Fruit fly (Drosophila melanogaster): ENCODE data around the gene Lgr4.
A peak's percentile ranks its signal among the peaks of the same experiment; 100 is the strongest.

The Lgr4 gene

DNA sequence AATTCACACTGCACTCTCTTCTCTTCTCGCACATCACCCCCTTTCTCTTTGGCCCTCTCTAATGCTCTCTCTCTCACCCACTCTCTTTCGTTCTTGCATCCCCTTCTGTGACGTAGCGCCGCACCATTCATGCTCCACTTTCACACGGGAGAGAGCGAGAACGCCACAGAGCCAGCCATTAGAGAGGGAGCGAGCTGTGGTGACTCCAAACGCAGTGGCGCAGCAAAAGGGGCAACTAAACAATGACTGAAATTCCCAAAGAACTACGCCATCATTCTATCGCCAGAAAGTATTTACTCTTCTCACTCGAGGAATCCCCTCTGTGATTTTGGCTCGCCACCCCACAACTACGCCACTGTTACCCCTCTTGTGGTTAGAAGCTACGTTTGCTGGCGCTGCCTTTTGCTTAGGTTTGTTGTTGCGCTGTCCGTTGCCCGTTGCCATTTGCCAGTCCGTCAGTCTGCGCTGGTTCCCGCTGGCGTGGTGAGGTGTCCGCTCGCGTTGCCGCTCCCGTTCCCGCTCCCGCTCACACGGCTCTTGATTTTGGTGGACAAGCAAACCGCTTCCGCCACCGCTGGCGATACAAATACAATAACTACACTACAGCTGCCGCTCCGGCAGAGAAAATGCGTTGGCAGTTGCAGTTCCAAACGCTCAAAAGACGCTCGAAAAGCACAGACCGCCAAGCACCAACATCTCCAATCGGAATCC lies 57.7 kb downstream of the Lgr4 start (continued):
- TF ChIP-seq pum (GFP tag; optimal IDR thresholded peaks at IDR 0.05), result peak; percentile 99
- peak; percentile 98 for TF ChIP-seq bowl (GFP tag; IDR thresholded peaks at IDR 0.05)
- peak; percentile 93 for TF ChIP-seq zen (tag; optimal IDR thresholded peaks at IDR 0.05)
- TF ChIP-seq Scr (GFP tag; IDR thresholded peaks at IDR 0.05; ENCODE audit: partially characterized antibody), result peak; percentile 21; the same call in 1 of the 2 replicates
- TF ChIP-seq Dll (GFP tag; IDR thresholded peaks at IDR 0.05; ENCODE audit: partially characterized antibody), result peak; percentile 49; the same call in 2 of the 4 replicates
- peak; percentile 98 for TF ChIP-seq ERR (GFP tag; optimal IDR thresholded peaks at IDR 0.05)
- peak; percentile 95 for TF ChIP-seq phol (tag; optimal IDR thresholded peaks at IDR 0.05)
- TF ChIP-seq CG12155 (GFP tag; optimal IDR thresholded peaks at IDR 0.05), result peak; percentile 99
- peak; percentile 95 for TF ChIP-seq nerfin-1 (tag; optimal IDR thresholded peaks at IDR 0.05)
- peak; percentile 99 for TF ChIP-seq CG12219 (GFP tag; optimal IDR thresholded peaks at IDR 0.05)
- TF ChIP-seq disco-r (GFP tag; optimal IDR thresholded peaks at IDR 0.05), result peak; percentile 99
- TF ChIP-seq CG12104 (GFP tag; optimal IDR thresholded peaks at IDR 0.05), result peak; percentile 97
- peak; percentile 98 for TF ChIP-seq CG11695 (GFP tag; IDR thresholded peaks at IDR 0.05)
- TF ChIP-seq CG31388 (GFP tag; optimal IDR thresholded peaks at IDR 0.05), result peak; percentile 97
- peak; percentile 98 for TF ChIP-seq tup (GFP tag; optimal IDR thresholded peaks at IDR 0.05)
- TF ChIP-seq tll (GFP tag; optimal IDR thresholded peaks at IDR 0.05), result peak in 1 of 2 experiments; percentile 38
- TF ChIP-seq hbn (GFP tag; IDR thresholded peaks at IDR 0.05; ENCODE audit: partially characterized antibody), result no peak; the same call in 1 of the 2 replicates
- TF ChIP-seq Lhr (GFP tag; optimal IDR thresholded peaks at IDR 0.05), result peak; percentile 95
- peak; percentile 97 for TF ChIP-seq en (GFP tag; optimal IDR thresholded peaks at IDR 0.05)
- TF ChIP-seq Nf-YC (tag; optimal IDR thresholded peaks at IDR 0.05), result peak; percentile 89
- TF ChIP-seq D (optimal IDR thresholded peaks at IDR 0.05), result no peak
- peak; percentile 97 for TF ChIP-seq D (GFP tag; optimal IDR thresholded peaks at IDR 0.05)
- peak; percentile 94 for TF ChIP-seq CG1832 (GFP tag; optimal IDR thresholded peaks at IDR 0.05)
- peak; percentile 98 for TF ChIP-seq sr (GFP tag; IDR thresholded peaks at IDR 0.05)
- TF ChIP-seq CG12744 (GFP tag; optimal IDR thresholded peaks at IDR 0.05), result peak; percentile 99
- TF ChIP-seq CG12769 (tag; optimal IDR thresholded peaks at IDR 0.05), result peak; percentile 100
- TF ChIP-seq Doc2 (GFP tag; IDR thresholded peaks at IDR 0.05), result peak; percentile 96
- TF ChIP-seq Ada2b (GFP tag; IDR thresholded peaks at IDR 0.05), result peak; percentile 99
- TF ChIP-seq CG5953 (GFP tag; IDR thresholded peaks at IDR 0.05), result peak; percentile 99
- TF ChIP-seq abd-A (tag; optimal IDR thresholded peaks at IDR 0.05), result peak; percentile 96
- peak; percentile 98 for TF ChIP-seq CG13424 (tag; optimal IDR thresholded peaks at IDR 0.05)
- TF ChIP-seq CG8478 (optimal IDR thresholded peaks at IDR 0.05), result peak; percentile 90
- TF ChIP-seq MBD-R2 (GFP tag; IDR thresholded peaks at IDR 0.05), result peak; percentile 100
- TF ChIP-seq dpn (GFP tag; optimal IDR thresholded peaks at IDR 0.05), result peak; percentile 99 to 100
- TF ChIP-seq CG17829 (tag; optimal IDR thresholded peaks at IDR 0.05), result peak; percentile 98
- TF ChIP-seq bab2 (GFP tag; optimal IDR thresholded peaks at IDR 0.05), result peak; percentile 99
- TF ChIP-seq CG2199 (GFP tag; IDR thresholded peaks at IDR 0.05), result peak; percentile 99
- peak; percentile 42 for TF ChIP-seq zf30C (GFP tag; optimal IDR thresholded peaks at IDR 0.05)
- TF ChIP-seq Atf6 (GFP tag; IDR thresholded peaks at IDR 0.05), result peak; percentile 99
- peak; percentile 95 for TF ChIP-seq CG31365 (tag; optimal IDR thresholded peaks at IDR 0.05)
- no peak for TF ChIP-seq CG7963 (GFP tag; IDR thresholded peaks at IDR 0.05; ENCODE audit: partially characterized antibody)
- peak; percentile 96 for TF ChIP-seq Blimp-1 (GFP tag; optimal IDR thresholded peaks at IDR 0.05)
- peak; percentile 99 for TF ChIP-seq CG13296 (GFP tag; optimal IDR thresholded peaks at IDR 0.05)
- peak; percentile 95 for TF ChIP-seq Neu2 (GFP tag; optimal IDR thresholded peaks at IDR 0.05; ENCODE audit: borderline replicate concordance)
- TF ChIP-seq Hr39 (optimal IDR thresholded peaks at IDR 0.05), result no peak
- peak; percentile 99 for TF ChIP-seq CG14014 (GFP tag; IDR thresholded peaks at IDR 0.05)
- TF ChIP-seq CG2120 (GFP tag; optimal IDR thresholded peaks at IDR 0.05), result peak; percentile 100
- peak; percentile 89 for TF ChIP-seq CG17361 (GFP tag; IDR thresholded peaks at IDR 0.05)
- TF ChIP-seq Rfx (GFP tag; IDR thresholded peaks at IDR 0.05), result peak; percentile 100
- peak; percentile 98 for TF ChIP-seq ash1 (GFP tag; optimal IDR thresholded peaks at IDR 0.05)

Data from whole organism, embryonic.